Fruit fly (Drosophila melanogaster) whole organism, embryonic: ENCODE results near the gene RpL35.

Experiments used
- C15 ChIP-seq: fragments of 200-800 bp; sonication (Bioruptor generic); IDR thresholded peaks from 3 replicates; pipeline ENCODE4 v1.3.6; 2022; ENCODE audit warnings: missing biosample characterization, missing genetic modification characterization
- CG10274 ChIP-seq: fragments of 200-800 bp; sonication (Bioruptor generic); optimal IDR thresholded peaks from 3 replicates; lab custom pipeline; 2017; ENCODE audit warnings: missing biosample characterization, mild to moderate bottlenecking, missing genetic modification characterization
- CG11695 ChIP-seq: fragments of 200-800 bp; sonication (Bioruptor generic); IDR thresholded peaks from 3 replicates; pipeline ENCODE4 v1.3.6; 2022; ENCODE audit warnings: missing biosample characterization, missing genetic modification characterization
- CG12391 ChIP-seq: fragments of 200-800 bp; sonication (Bioruptor generic); optimal IDR thresholded peaks from 3 replicates; lab custom pipeline; 2018; ENCODE audit warnings: missing biosample characterization, mild to moderate bottlenecking, missing genetic modification characterization, moderate library complexity
- CG13894 ChIP-seq: fragments of 200-800 bp; sonication (Bioruptor generic); optimal IDR thresholded peaks from 3 replicates; lab custom pipeline; 2018; ENCODE audit warnings: missing biosample characterization, mild to moderate bottlenecking, missing genetic modification characterization, moderate library complexity
- CG14441 ChIP-seq: fragments of 200-800 bp; sonication (Bioruptor generic); IDR thresholded peaks from 2 replicates; pipeline ENCODE4 v1.3.6; 2022; ENCODE audit warnings: missing biosample characterization, missing genetic modification characterization
- CG1832 ChIP-seq: fragments of 200-800 bp; sonication (Bioruptor generic); optimal IDR thresholded peaks from 2 replicates; lab custom pipeline; 2017; ENCODE audit warnings: missing biosample characterization, mild to moderate bottlenecking, missing genetic modification characterization, inconsistent platforms
- CG2129 ChIP-seq: fragments of 200-800 bp; sonication (Bioruptor generic); IDR thresholded peaks from 2 replicates; pipeline ENCODE4 v1.3.6; 2022; ENCODE audit warnings: missing biosample characterization, missing genetic modification characterization; ENCODE audit not compliant: partially characterized antibody
- CG2875 ChIP-seq: fragments of 200-800 bp; sonication (Bioruptor generic); optimal IDR thresholded peaks from 2 replicates; lab custom pipeline; 2017; ENCODE audit warnings: missing biosample characterization, mild to moderate bottlenecking, missing genetic modification characterization, missing genetic modification reagents
- CG30020 ChIP-seq: fragments of 200-800 bp; optimal IDR thresholded peaks from 2 replicates; lab custom pipeline; 2019; ENCODE audit warnings: missing biosample characterization, mild to moderate bottlenecking, missing genetic modification characterization, moderate library complexity
- CG7786 ChIP-seq: fragments of 200-800 bp; sonication (Bioruptor generic); optimal IDR thresholded peaks from 2 replicates; lab custom pipeline; 2016; ENCODE audit warnings: missing biosample characterization, missing genetic modification characterization
- CG8388 ChIP-seq: fragments of 200-800 bp; sonication (Bioruptor generic); optimal IDR thresholded peaks from 2 replicates; lab custom pipeline; 2019; ENCODE audit warnings: missing biosample characterization, mild to moderate bottlenecking, missing genetic modification characterization, moderate library complexity
- CG9215 ChIP-seq: fragments of 200-800 bp; sonication (Bioruptor generic); IDR thresholded peaks from 2 replicates; pipeline ENCODE4 v1.3.6; 2022; ENCODE audit warnings: missing biosample characterization, missing genetic modification characterization
- CG9797 ChIP-seq: fragments of 200-800 bp; sonication (Bioruptor generic); optimal IDR thresholded peaks from 3 replicates; lab custom pipeline; 2018; ENCODE audit warnings: missing biosample characterization, mild to moderate bottlenecking, missing genetic modification characterization
- E2f2 ChIP-seq: fragments of 200-800 bp; sonication (Bioruptor generic); IDR thresholded peaks from 2 replicates; pipeline ENCODE4 v1.3.6; 2022; ENCODE audit warnings: missing biosample characterization, missing genetic modification characterization
- Gsc ChIP-seq: fragments of 200-800 bp; sonication (Bioruptor generic); IDR thresholded peaks from 2 replicates; pipeline ENCODE4 v1.3.6; 2022; ENCODE audit warnings: missing biosample characterization, missing genetic modification characterization
- HHEX ChIP-seq: fragments of 200-800 bp; sonication (Bioruptor generic); optimal IDR thresholded peaks from 3 replicates; lab custom pipeline; 2017; ENCODE audit warnings: missing biosample characterization, mild to moderate bottlenecking, missing genetic modification characterization, missing genetic modification reagents
- HLH3B ChIP-seq: fragments of 200-800 bp; sonication (Bioruptor generic); IDR thresholded peaks from 2 replicates; pipeline ENCODE4 v1.3.6; 2022; ENCODE audit warnings: missing biosample characterization, missing genetic modification characterization
- Hr3 ChIP-seq: fragments of 200-800 bp; sonication (Bioruptor generic); optimal IDR thresholded peaks from 3 replicates; lab custom pipeline; 2016; ENCODE audit warnings: missing biosample characterization, missing genetic modification characterization
- Hr39 ChIP-seq: fragments of >200 bp; optimal IDR thresholded peaks from 2 replicates; lab custom pipeline; 2017
- Hsf ChIP-seq: fragments of 200-800 bp; sonication (Bioruptor generic); optimal IDR thresholded peaks from 3 replicates; lab custom pipeline; 2016; ENCODE audit warnings: missing biosample characterization, missing genetic modification characterization
- Lhr ChIP-seq: fragments of 200-800 bp; sonication (Bioruptor generic); optimal IDR thresholded peaks from 3 replicates; lab custom pipeline; 2017; ENCODE audit warnings: mild to moderate bottlenecking, missing biosample characterization, missing genetic modification reagents, missing genetic modification characterization
- Max ChIP-seq: fragments of 200-800 bp; sonication (Bioruptor generic); optimal IDR thresholded peaks from 2 replicates; lab custom pipeline; 2016; ENCODE audit warnings: missing biosample characterization, mild to moderate bottlenecking, missing genetic modification characterization
- Med ChIP-seq: fragments of 200-800 bp; sonication (Bioruptor generic); peaks from one replicate; lab custom pipeline; 2016; ENCODE audit warnings: missing biosample characterization, missing genetic modification characterization, mild to moderate bottlenecking, inconsistent platforms, moderate library complexity
- NC2α ChIP-seq: fragments of 200-800 bp; sonication (Bioruptor generic); optimal IDR thresholded peaks from 2 replicates; lab custom pipeline; 2016; ENCODE audit warnings: missing biosample characterization, missing genetic modification characterization
- Six4 ChIP-seq: fragments of 200-800 bp; sonication (Bioruptor generic); optimal IDR thresholded peaks from 2 replicates; lab custom pipeline; 2016; ENCODE audit warnings: missing biosample characterization, missing genetic modification characterization
- Trl ChIP-seq, 3 experiments: fragments of >200 bp in 2 of 3; fragments of 200-800 bp in 1 of 3; sonication (Bioruptor generic) in 1 of 3; optimal IDR thresholded peaks; 2 replicates in 1 of 3; 3 replicates in 2 of 3; lab custom pipeline; 2016 to 2017; ENCODE audit warnings: missing biosample characterization in 1 of 3, missing genetic modification characterization in 1 of 3
- abd-A ChIP-seq: fragments of 200-800 bp; sonication (Bioruptor generic); optimal IDR thresholded peaks from 3 replicates; lab custom pipeline; 2019; ENCODE audit warnings: missing biosample characterization, mild to moderate bottlenecking, missing genetic modification characterization, moderate library complexity
- ara ChIP-seq: fragments of 200-800 bp; sonication (Bioruptor generic); IDR thresholded peaks from 2 replicates; pipeline ENCODE4 v1.3.6; 2022; ENCODE audit warnings: missing biosample characterization, missing genetic modification characterization
- chn ChIP-seq: fragments of 200-800 bp; sonication (Bioruptor generic); optimal IDR thresholded peaks from 2 replicates; lab custom pipeline; 2016; ENCODE audit warnings: missing biosample characterization, missing genetic modification characterization
- crol ChIP-seq: fragments of 200-800 bp; sonication (Bioruptor generic); IDR thresholded peaks from 2 replicates; pipeline ENCODE4 v1.3.6; 2022; ENCODE audit warnings: missing biosample characterization, missing genetic modification characterization
- emc ChIP-seq: fragments of 200-800 bp; sonication (Bioruptor generic); optimal IDR thresholded peaks from 2 replicates; lab custom pipeline; 2016; ENCODE audit warnings: missing biosample characterization, missing genetic modification characterization
- grn ChIP-seq: fragments of 200-800 bp; sonication (Bioruptor generic); optimal IDR thresholded peaks from 3 replicates; lab custom pipeline; 2017; ENCODE audit warnings: missing biosample characterization, missing genetic modification characterization
- luna ChIP-seq: fragments of 200-800 bp; sonication (Bioruptor generic); optimal IDR thresholded peaks from 2 replicates; lab custom pipeline; 2016; ENCODE audit warnings: missing biosample characterization, missing genetic modification characterization
- mld ChIP-seq: fragments of 200-800 bp; sonication (Bioruptor generic); IDR thresholded peaks from 3 replicates; pipeline ENCODE4 v1.3.6; 2022; ENCODE audit warnings: missing biosample characterization, missing genetic modification characterization; ENCODE audit not compliant: partially characterized antibody
- nerfin-2 ChIP-seq: fragments of 200-800 bp; sonication (Bioruptor generic); IDR thresholded peaks from 2 replicates; pipeline ENCODE4 v1.3.6; 2022; ENCODE audit warnings: missing biosample characterization, missing genetic modification characterization; ENCODE audit not compliant: partially characterized antibody
- pnt ChIP-seq: fragments of 200-800 bp; sonication (Bioruptor generic); optimal IDR thresholded peaks from 3 replicates; lab custom pipeline; 2016; ENCODE audit warnings: missing biosample characterization, missing genetic modification characterization
- pum ChIP-seq: fragments of 200-800 bp; sonication (Bioruptor generic); optimal IDR thresholded peaks from 2 replicates; lab custom pipeline; 2016; ENCODE audit warnings: missing biosample characterization, missing genetic modification characterization
- sc ChIP-seq, 3 experiments: fragments of >200 bp in 2 of 3; fragments of 200-800 bp in 1 of 3; sonication (Bioruptor generic) in 1 of 3; optimal IDR thresholded peaks; 2 replicates in 2 of 3; 3 replicates in 1 of 3; lab custom pipeline; 2017; ENCODE audit warnings: mild to moderate bottlenecking in 1 of 3, missing biosample characterization in 1 of 3, missing genetic modification characterization in 1 of 3, missing genetic modification reagents in 1 of 3
- scrt ChIP-seq: fragments of 200-800 bp; sonication (Bioruptor generic); optimal IDR thresholded peaks from 2 replicates; lab custom pipeline; 2018; ENCODE audit warnings: missing biosample characterization, mild to moderate bottlenecking, missing genetic modification characterization, moderate library complexity
- sens-2 ChIP-seq: fragments of 200-800 bp; sonication (Bioruptor generic); IDR thresholded peaks from 2 replicates; pipeline ENCODE4 v1.3.6; 2022; ENCODE audit warnings: missing biosample characterization, missing genetic modification characterization
- slou ChIP-seq: fragments of 200-800 bp; sonication (Bioruptor generic); optimal IDR thresholded peaks from 3 replicates; lab custom pipeline; 2016; ENCODE audit warnings: missing biosample characterization, missing genetic modification characterization
- stwl ChIP-seq: fragments of 200-800 bp; sonication (Bioruptor generic); optimal IDR thresholded peaks from 3 replicates; lab custom pipeline; 2018; ENCODE audit warnings: missing biosample characterization, mild to moderate bottlenecking, missing genetic modification characterization, moderate library complexity
- tin ChIP-seq: fragments of 200-800 bp; sonication (Bioruptor generic); optimal IDR thresholded peaks from 3 replicates; lab custom pipeline; 2016; ENCODE audit warnings: missing biosample characterization, missing genetic modification characterization
- ttk ChIP-seq: fragments of 200-800 bp; sonication (Bioruptor generic); IDR thresholded peaks from 2 replicates; pipeline ENCODE4 v2.1.2; 2022; ENCODE audit warnings: missing biosample characterization, missing genetic modification characterization

Gene RpL35

dm6 chrX:5649998-5650397 is 22.2 kb upstream of the RpL35 start:
- TF ChIP-seq luna (GFP tag; lab: Kevin White, UChicago) (no peak), CG7786 (no peak), CG14441 (GFP tag; lab: Robert Waterston, UW) (no peak), tin (GFP tag; lab: Kevin White, UChicago) (no peak), Six4 (GFP tag; lab: Kevin White, UChicago) (no peak), HHEX (GFP tag; lab: Kevin White, UChicago) (no peak), mld (GFP tag; lab: Robert Waterston, UW) (no peak), Hr3 (GFP tag; lab: Kevin White, UChicago) (no peak), pum (GFP tag; lab: Kevin White, UChicago) (no peak), Gsc (GFP tag; lab: Robert Waterston, UW) (no peak), CG1832 (GFP tag; lab: Kevin White, UChicago) (peak; percentile 39), Med (GFP tag; lab: Kevin White, UChicago) (peak; percentile 34), ara (GFP tag; lab: Robert Waterston, UW) (no peak), CG8388 (GFP tag; lab: Kevin White, UChicago) (no peak), CG12391 (tag; lab: Kevin White, UChicago) (no peak), Max (GFP tag; lab: Kevin White, UChicago) (no peak), slou (GFP tag; lab: Kevin White, UChicago) (no peak), nerfin-2 (GFP tag; lab: Robert Waterston, UW) (no peak), sc (optimal IDR thresholded peaks at IDR 0.05; lab: Kevin White, UChicago) (no peak), sc (GFP tag; optimal IDR thresholded peaks at IDR 0.05; lab: Kevin White, UChicago) (no peak), CG30020 (tag; lab: Kevin White, UChicago) (no peak), emc (GFP tag; lab: Kevin White, UChicago) (no peak), grn (no peak), pnt (GFP tag; lab: Kevin White, UChicago) (no peak), CG9797 (GFP tag; lab: Kevin White, UChicago) (no peak), CG2875 (GFP tag; lab: Kevin White, UChicago) (no peak), sens-2 (no peak), chn (GFP tag; lab: Kevin White, UChicago) (no peak), NC2α (GFP tag; lab: Kevin White, UChicago) (no peak), CG13894 (tag; lab: Kevin White, UChicago) (peak; percentile 24), E2f2 (GFP tag; lab: Robert Waterston, UW) (no peak), Lhr (GFP tag; lab: Kevin White, UChicago) (no peak), CG2129 (GFP tag; lab: Robert Waterston, UW) (no peak), scrt (no peak), C15 (GFP tag; lab: Robert Waterston, UW) (no peak), abd-A (tag; lab: Kevin White, UChicago) (peak; percentile 10), crol (GFP tag; lab: Robert Waterston, UW) (peak; percentile 66; the same call in 1 of the 2 replicates), HLH3B (GFP tag; lab: Robert Waterston, UW) (no peak), ttk (GFP tag; lab: Robert Waterston, UW) (no peak), CG11695 (no peak), Hr39 (lab: Kevin White, UChicago) (peak; percentile 74), stwl (tag; lab: Kevin White, UChicago) (no peak), CG9215 (GFP tag; lab: Robert Waterston, UW) (no peak), Hsf (GFP tag; lab: Kevin White, UChicago) (no peak), Trl (optimal IDR thresholded peaks at IDR 0.05; lab: Kevin White, UChicago) (peak in 1 of 2 experiments; percentile 4), Trl (GFP tag; optimal IDR thresholded peaks at IDR 0.05; lab: Kevin White, UChicago) (no peak), CG10274 (GFP tag; lab: Kevin White, UChicago) (no peak)
